Fruit fly (Drosophila melanogaster) whole organism, pupa: ENCODE results near the gene Spec2.

Experiments used
- CG12605 ChIP-seq: fragments of 200-800 bp; sonication (Bioruptor generic); IDR thresholded peaks from 2 replicates; pipeline ENCODE4 v1.3.6; 2022; ENCODE audit warnings: missing biosample characterization, missing genetic modification characterization
- CG14655 ChIP-seq: fragments of 200-800 bp; sonication (Bioruptor generic); optimal IDR thresholded peaks from 3 replicates; lab custom pipeline; 2017; ENCODE audit warnings: mild to moderate bottlenecking, missing biosample characterization, missing genetic modification reagents, missing genetic modification characterization
- Snoo ChIP-seq: fragments of 200-800 bp; sonication (Bioruptor generic); optimal IDR thresholded peaks from 3 replicates; lab custom pipeline; 2017; ENCODE audit warnings: missing biosample characterization, mild to moderate bottlenecking, missing genetic modification characterization, inconsistent platforms
- gl ChIP-seq: fragments of 200-800 bp; sonication (Bioruptor generic); optimal IDR thresholded peaks from 2 replicates; lab custom pipeline; 2018; ENCODE audit warnings: missing biosample characterization, mild to moderate bottlenecking, missing genetic modification characterization
- rn ChIP-seq: fragments of 200-800 bp; sonication (Bioruptor generic); IDR thresholded peaks from 2 replicates; pipeline ENCODE4 v1.3.6; 2022; ENCODE audit warnings: missing biosample characterization, missing genetic modification characterization

DNA sequence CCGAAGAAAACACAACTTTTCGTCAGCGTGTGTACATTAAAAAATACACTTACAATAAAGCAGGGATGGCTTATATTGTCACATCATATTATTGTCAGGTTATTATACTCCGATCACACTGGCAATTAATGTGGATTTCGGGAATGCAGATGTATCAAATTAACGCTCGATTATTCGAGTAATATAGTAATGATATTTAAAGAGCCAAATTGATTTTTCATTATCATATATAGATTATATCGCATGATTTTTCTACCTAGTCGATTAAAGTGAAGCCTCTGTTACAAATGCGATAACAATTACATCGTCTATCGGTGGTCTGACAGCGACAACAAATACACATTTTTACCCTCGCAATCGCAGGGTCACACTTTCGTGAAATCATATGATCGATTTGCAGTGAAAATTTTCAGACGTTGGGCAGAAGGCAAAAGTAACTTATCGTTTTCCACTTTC, 32.5 kb downstream of the Spec2 start, which contains the start of the genes noi and Vha26:
- TF ChIP-seq gl (tag; lab: Kevin White, UChicago) = no peak
- TF ChIP-seq Snoo = no peak
- no peak for TF ChIP-seq rn (GFP tag; lab: Robert Waterston, UW)
- TF ChIP-seq CG14655 (GFP tag; lab: Kevin White, UChicago) = no peak
- TF ChIP-seq CG12605 = no peak
